Worm (Caenorhabditis elegans) whole organism, dauer: ENCODE data around the gene F53C11.4.

ENCODE experiments used
- unc-62 ChIP-seq: sonication (generic microtip); optimal IDR thresholded peaks from 2 replicates; lab custom pipeline; 2017; ENCODE audit warnings: missing biosample characterization, missing genetic modification reagents, missing genetic modification characterization

F53C11.4 gene

DNA sequence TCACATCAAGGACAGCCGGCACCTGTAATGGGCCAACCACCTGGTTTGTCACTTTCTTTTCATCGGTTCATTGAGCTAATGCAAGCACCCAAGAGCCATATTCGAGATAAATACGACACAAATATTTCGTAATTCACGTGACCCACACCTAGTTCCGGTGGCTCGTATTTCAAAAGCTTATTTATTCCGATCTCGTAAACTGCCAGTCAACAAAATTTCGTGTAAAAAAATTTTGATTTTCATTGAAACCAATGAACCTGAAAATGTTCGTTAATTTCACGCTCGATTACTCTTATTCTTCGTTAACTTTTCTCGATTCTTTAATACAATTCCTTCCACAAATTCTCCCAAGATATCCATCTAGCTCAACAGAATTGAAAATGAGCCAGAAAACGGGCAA is 3.0 kb upstream of the F53C11.4 start:
- TF ChIP-seq unc-62 (GFP tag; lab: Kevin White, UChicago), result no peak

DNA sequence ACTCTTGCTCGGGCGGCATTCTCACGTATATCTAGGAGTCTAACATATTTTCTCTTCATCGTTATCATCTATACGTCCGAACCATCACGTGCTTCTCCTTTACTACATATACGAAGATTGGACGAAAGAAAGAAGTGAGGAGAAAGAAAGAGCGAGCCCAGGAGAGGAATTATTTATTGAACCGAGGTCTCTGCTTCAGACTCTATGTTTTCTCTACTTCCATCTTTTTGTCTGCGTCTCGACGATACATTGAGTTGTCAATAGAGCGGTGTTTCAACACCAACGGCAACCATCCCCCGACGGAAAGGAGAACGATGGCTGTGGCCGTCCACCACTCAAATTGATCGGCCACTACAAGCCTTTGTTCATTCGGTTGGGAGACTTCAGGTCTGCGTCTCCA is 2.2 kb upstream of the F53C11.4 start:
- TF ChIP-seq unc-62 (GFP tag; lab: Kevin White, UChicago), result no peak

ce11 chrV:13787948-13788681 is 963 bp upstream of the F53C11.4 start:
- TF ChIP-seq unc-62 (GFP tag; lab: Kevin White, UChicago), result no peak

DNA sequence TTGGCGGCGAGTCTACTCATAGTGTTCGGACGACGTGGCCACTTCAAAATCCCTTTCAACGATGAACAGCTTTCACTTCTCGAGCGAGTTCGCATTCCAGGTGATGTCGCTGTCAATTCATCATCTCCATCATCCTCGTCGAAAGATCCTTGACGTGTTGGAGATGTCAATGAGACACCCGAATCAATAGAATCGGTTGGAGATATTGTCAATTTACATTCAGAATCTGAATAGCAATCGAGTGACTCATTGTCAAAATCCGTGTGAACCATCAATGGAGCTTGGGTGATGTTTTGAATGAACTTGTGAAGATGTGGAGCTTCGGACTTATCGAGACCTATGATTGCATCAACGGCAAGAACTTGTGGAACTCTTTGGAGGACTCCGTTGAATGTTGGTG is 1.4 kb downstream of the F53C11.4 start:
- no peak for TF ChIP-seq unc-62 (GFP tag; lab: Kevin White, UChicago)

DNA sequence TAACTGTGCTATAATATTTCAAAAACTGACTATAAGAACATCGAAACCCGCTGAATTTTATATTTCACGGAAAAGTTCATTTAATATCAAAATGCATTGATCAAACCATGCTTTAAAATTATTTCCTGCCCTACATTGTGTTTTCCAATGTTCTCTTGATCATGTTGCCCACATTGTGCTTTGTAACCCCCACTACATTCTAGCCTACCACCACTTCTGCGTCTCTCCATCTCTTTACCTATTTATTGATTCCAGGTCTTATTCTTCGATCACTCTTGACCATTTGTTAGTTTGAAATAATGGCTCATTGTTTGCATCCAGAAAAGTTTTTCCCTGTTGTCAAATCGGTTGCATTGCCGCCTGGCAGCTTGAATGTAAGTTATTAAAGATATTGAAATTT is 5.0 kb downstream of the F53C11.4 start, which contains the start of gene decr-1.1:
TSS of gene decr-1.1 (plus strand) at position 210 of the 400 bp plus-strand sequence.
- TF ChIP-seq unc-62 (GFP tag; lab: Kevin White, UChicago), result no peak

DNA sequence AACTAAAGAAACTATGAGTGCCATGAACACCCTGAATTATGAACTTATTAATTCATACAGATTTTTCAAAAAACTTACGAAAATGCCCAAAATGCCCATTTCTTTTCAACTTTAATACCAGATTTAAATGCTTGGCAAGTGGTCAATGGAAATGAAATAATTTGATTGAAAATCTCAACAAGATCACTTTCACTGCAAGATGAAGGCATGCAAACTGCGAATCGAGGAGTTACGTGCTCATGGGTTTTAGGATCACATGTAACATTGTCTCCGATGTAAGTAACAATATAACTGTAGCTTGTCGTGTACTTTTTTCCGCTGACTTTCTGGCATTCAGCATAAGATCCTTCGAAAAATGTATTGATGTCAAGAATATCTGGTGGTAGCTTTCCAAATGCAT is 6.2 kb downstream of the F53C11.4 start:
- no peak for TF ChIP-seq unc-62 (GFP tag; lab: Kevin White, UChicago)

DNA sequence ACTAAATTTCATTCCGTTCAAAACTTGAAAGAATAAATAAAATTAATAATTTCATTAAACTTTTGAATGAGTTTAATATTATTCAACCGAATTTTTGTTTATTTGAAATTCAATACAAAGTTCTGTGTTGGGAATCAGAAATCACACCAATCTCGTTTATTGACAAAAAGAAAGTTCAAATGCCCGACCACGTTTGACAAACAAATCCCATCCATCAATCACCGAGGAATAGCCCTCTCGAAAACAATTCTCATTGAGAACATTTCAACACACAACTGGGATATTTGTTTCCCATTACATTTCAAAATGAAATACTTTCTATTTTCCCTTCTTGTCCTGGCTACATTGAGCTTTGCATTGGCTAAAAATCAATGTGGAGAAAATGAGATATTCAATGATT is 9.3 kb downstream of the F53C11.4 start, which contains the start of gene F53C11.9:
TSS of gene F53C11.9 (plus strand) at position 159 of the 400 bp plus-strand sequence.
- TF ChIP-seq unc-62 (GFP tag; lab: Kevin White, UChicago), result no peak

DNA sequence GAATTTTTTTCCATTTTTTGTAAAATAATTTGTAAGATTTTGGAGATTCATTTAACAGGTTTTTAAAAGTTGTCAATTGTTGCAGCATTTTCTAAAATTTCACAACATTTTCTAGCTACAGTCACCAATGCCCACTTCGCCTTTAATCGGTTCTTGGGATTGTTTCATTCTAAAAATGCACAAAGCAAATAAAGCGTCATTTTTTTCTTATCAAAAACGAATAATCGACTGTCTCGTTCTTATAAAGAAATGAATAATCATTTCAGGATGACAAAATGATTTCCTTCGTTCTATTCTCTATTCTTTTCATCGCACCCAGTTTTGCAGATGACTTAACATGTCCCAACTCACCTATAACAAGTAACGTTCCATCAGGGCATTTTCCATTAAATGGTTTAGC is 11.6 kb downstream of the F53C11.4 start, which contains the start of gene F53C11.1:
TSS of gene F53C11.1 (plus strand) at position 268 of the 400 bp plus-strand sequence.
- TF ChIP-seq unc-62 (GFP tag; lab: Kevin White, UChicago), result no peak

DNA sequence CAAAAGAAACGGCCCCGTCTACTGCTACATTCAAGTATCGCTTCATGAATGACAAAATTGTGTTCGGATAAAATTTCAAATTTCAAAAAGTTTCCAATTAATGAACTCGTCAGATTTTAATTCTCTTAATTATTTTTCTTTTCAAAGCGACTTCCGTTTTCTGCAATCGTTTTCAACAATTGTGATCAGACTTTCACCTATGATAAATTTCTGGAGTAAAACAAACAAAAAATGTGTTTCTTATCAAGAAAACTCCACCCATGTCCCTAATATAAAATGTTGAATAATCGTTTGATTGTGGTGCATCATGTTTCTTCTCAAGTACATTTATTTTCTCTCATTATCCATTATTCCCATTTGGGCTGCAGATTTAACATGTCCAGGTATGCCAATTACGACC is 15.9 kb downstream of the F53C11.4 start, which contains the start of gene F20G2.5:
TSS of gene F20G2.5 (plus strand) at position 301 of the 400 bp plus-strand sequence.
- TF ChIP-seq unc-62 (GFP tag; lab: Kevin White, UChicago), result no peak

ce11 chrV:13768941-13769436 is 18.2 kb downstream of the F53C11.4 start, which contains the start of gene nas-24:
TSS of gene nas-24 (plus strand) at chrV:13769386.
- no peak for TF ChIP-seq unc-62 (GFP tag; lab: Kevin White, UChicago)

- TF ChIP-seq unc-62 (GFP tag; lab: Kevin White, UChicago), result no peak
Measured at ce11 chrV:13768388-13768787, 18.8 kb downstream of the F53C11.4 start, which contains the start of gene F20G2.3. TSS of gene F20G2.3 (minus strand) at chrV:13768488.

DNA sequence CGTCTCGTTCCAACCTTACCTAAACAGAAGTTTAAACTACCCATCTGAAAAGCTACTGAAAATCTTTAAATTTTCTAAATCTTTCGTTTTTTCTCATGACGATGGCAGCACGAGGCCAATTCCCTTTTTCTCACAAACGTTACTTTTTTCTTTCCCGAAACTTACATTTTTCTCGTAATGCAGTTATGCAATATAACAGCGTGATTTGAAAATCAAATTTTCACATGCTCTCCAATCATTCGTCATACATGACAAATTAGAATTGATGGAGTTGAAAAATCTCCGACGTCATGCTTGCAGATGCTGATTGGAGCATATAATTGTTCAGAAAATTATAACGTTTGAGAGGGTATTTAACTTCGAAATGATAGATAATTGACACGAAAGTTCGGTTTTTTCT is 23.4 kb downstream of the F53C11.4 start:
- TF ChIP-seq unc-62 (GFP tag; lab: Kevin White, UChicago), result no peak

DNA sequence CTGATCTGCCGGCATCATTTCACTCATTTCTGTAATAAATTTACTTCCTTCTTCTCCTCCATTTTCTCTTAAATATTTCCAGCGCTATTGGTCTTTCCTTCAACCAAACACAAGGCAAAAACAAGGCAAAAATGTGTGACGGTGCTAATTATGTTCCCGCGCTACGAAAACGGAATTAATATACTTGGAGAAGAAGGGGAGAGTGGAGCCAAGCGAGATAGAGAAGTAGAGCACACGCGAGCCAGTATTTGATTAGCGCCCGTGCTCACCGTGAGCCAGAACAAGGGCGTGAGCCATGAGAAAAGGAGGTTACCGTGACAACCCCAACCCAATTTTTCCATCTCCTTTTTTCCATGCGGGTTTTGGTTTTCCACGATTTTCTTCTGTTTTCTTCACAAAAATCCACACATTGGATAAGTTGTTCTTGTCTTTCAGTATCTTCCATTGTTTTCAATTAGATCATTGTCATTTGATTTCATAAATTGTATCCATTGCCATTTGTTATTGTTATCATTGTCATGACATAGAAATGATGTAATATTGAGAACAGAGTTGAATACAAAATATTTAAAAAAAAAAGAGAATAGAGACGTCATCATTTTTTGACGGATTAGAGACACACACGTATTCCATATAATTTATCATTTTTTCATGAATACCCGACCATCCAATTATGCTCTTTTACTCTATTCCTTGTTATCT is 24.6 kb downstream of the F53C11.4 start, which contains the start of gene F20G2.6:
TSS of gene F20G2.6 (plus strand) at position 652 of the 702 bp plus-strand sequence.
- no peak for TF ChIP-seq unc-62 (GFP tag; lab: Kevin White, UChicago)

DNA sequence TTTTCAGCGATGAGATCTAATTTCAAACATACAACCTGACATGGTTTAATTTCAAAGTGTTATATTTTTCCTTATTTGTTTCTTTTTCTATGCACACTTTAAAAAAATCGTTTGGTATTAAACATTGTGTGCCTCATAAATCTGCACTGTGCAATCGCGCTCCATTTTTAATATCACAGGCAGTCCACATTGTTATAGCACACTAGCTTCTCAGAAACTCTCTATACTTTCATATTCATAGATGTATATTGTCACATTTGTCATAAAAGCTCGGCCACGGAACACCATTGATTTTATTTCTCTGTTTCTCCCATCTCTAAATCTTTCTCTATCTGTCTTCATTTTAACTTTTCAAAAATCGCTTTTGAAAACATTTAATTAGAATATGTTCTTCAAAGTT is 29.8 kb downstream of the F53C11.4 start:
- no peak for TF ChIP-seq unc-62 (GFP tag; lab: Kevin White, UChicago)

- no peak for TF ChIP-seq unc-62 (GFP tag; lab: Kevin White, UChicago)
Measured at ce11 chrV:13756359-13757091, 30.6 kb downstream of the F53C11.4 start, which contains the start of gene F20G2.2. TSS of gene F20G2.2 (minus strand) at chrV:13756409.
